Worm (Caenorhabditis elegans) whole organism, L1 larva: ENCODE measurements around the gene alg-4.

Source experiments
- C16A3.4 ChIP-seq: fragments of 150-350 bp; optimal IDR thresholded peaks from 2 replicates; lab custom pipeline; 2014; ENCODE audit warnings: missing biosample characterization, missing genetic modification characterization
- F16B12.6 ChIP-seq: fragments of 150-350 bp; optimal IDR thresholded peaks from 2 replicates; lab custom pipeline; 2014; ENCODE audit warnings: missing biosample characterization, missing genetic modification characterization
- Y116A8C.19 ChIP-seq: sonication (generic microtip); optimal IDR thresholded peaks from 2 replicates; lab custom pipeline; 2016; ENCODE audit warnings: missing compliant biosample characterization, missing genetic modification characterization, borderline replicate concordance
- aha-1 ChIP-seq: fragments of 150-350 bp; optimal IDR thresholded peaks from 2 replicates; lab custom pipeline; 2014; ENCODE audit warnings: missing biosample characterization, missing genetic modification characterization
- alr-1 ChIP-seq: fragments of 200-800 bp; sonication (Bioruptor generic); optimal IDR thresholded peaks from 2 replicates; lab custom pipeline; 2018; ENCODE audit warnings: borderline replicate concordance, mild to moderate bottlenecking, missing genetic modification characterization, missing compliant biosample characterization
- aly-2 ChIP-seq: fragments of 150-350 bp; optimal IDR thresholded peaks from 2 replicates; lab custom pipeline; 2014; ENCODE audit warnings: missing biosample characterization, missing genetic modification characterization
- ama-1 ChIP-seq: fragments of 150-350 bp; optimal IDR thresholded peaks from 2 replicates; lab custom pipeline; 2014
- ceh-8 ChIP-seq: fragments of 200-800 bp; sonication (Bioruptor generic); optimal IDR thresholded peaks from 2 replicates; lab custom pipeline; 2018; ENCODE audit warnings: mild to moderate bottlenecking, missing genetic modification characterization, moderate library complexity, missing compliant biosample characterization
- ceh-88 ChIP-seq: fragments of 200-800 bp; sonication (Bioruptor generic); IDR thresholded peaks from 2 replicates; pipeline ENCODE4 v1.3.6; 2022; ENCODE audit warnings: missing genetic modification characterization, missing compliant biosample characterization
- ceh-90 ChIP-seq: sonication (generic microtip); optimal IDR thresholded peaks from 2 replicates; lab custom pipeline; 2016; ENCODE audit warnings: missing genetic modification characterization, missing compliant biosample characterization
- dpl-1 ChIP-seq, 3 experiments: fragments of 150-350 bp in 2 of 3; sonication (generic microtip) in 1 of 3; optimal IDR thresholded peaks; 2 replicates each; lab custom pipeline; 2014 to 2017; ENCODE audit warnings: missing biosample characterization in 3 of 3, missing genetic modification characterization in 3 of 3, missing genetic modification reagents in 3 of 3
- dsc-1 ChIP-seq: sonication (generic microtip); optimal IDR thresholded peaks from 2 replicates; lab custom pipeline; 2016; ENCODE audit warnings: mild to moderate bottlenecking, missing genetic modification characterization, missing compliant biosample characterization
- egl-13 ChIP-seq: sonication (generic microtip); optimal IDR thresholded peaks from 2 replicates; lab custom pipeline; 2016; ENCODE audit warnings: missing genotype, missing genetic modification reagents, missing genetic modification characterization, missing compliant biosample characterization
- egl-27 ChIP-seq, 2 experiments: fragments of 150-350 bp in 1 of 2; sonication (generic microtip); optimal IDR thresholded peaks; 3 replicates each; lab custom pipeline; 2017 to 2018; ENCODE audit warnings: missing biosample characterization in 2 of 2, missing genetic modification characterization in 2 of 2, missing genetic modification reagents in 2 of 2
- elt-2 ChIP-seq: sonication (generic microtip); optimal IDR thresholded peaks from 2 replicates; lab custom pipeline; 2016; ENCODE audit warnings: missing genetic modification characterization, mild to moderate bottlenecking, inconsistent platforms, missing compliant biosample characterization, missing genetic modification reagents
- ets-5 ChIP-seq: fragments of 200-800 bp; sonication (Bioruptor generic); IDR thresholded peaks from 2 replicates; pipeline ENCODE4 v1.3.6; 2022; ENCODE audit warnings: missing genetic modification characterization, missing compliant biosample characterization
- fkh-10 ChIP-seq: sonication (generic microtip); optimal IDR thresholded peaks from 2 replicates; lab custom pipeline; 2017; ENCODE audit warnings: missing biosample characterization, missing genetic modification reagents, missing genetic modification characterization
- fos-1 ChIP-seq: fragments of 150-350 bp; optimal IDR thresholded peaks from 2 replicates; lab custom pipeline; 2014; ENCODE audit warnings: missing biosample characterization, missing genetic modification characterization
- grh-1 ChIP-seq: fragments of 200-800 bp; sonication (Bioruptor generic); IDR thresholded peaks from 2 replicates; pipeline ENCODE4 v1.3.6; 2022; ENCODE audit warnings: missing genetic modification reagents, missing genetic modification characterization, missing compliant biosample characterization
- hlh-4 ChIP-seq: sonication (generic microtip); optimal IDR thresholded peaks from 2 replicates; lab custom pipeline; 2016; ENCODE audit warnings: mild to moderate bottlenecking, missing genetic modification characterization, missing compliant biosample characterization
- hpl-2 ChIP-seq: fragments of 150-350 bp; optimal IDR thresholded peaks from 2 replicates; lab custom pipeline; 2014; ENCODE audit warnings: missing biosample characterization, missing genetic modification reagents, missing genetic modification characterization
- irx-1 ChIP-seq: sonication (generic microtip); optimal IDR thresholded peaks from 2 replicates; lab custom pipeline; 2016; ENCODE audit warnings: missing genetic modification characterization, missing compliant biosample characterization
- isw-1 ChIP-seq: fragments of 200-800 bp; sonication (Bioruptor generic); IDR thresholded peaks from 2 replicates; pipeline ENCODE4 v1.3.6; 2022; ENCODE audit warnings: missing genetic modification characterization, missing compliant biosample characterization
- lin-13 ChIP-seq: fragments of 150-350 bp; optimal IDR thresholded peaks from 2 replicates; lab custom pipeline; 2014; ENCODE audit warnings: missing biosample characterization, missing genetic modification reagents, missing genetic modification characterization
- lin-15B ChIP-seq: fragments of 150-350 bp; sonication (generic microtip); optimal IDR thresholded peaks from 3 replicates; lab custom pipeline; 2014; ENCODE audit warnings: missing biosample characterization, missing genetic modification characterization
- lin-35 ChIP-seq, 2 experiments: fragments of 150-350 bp; optimal IDR thresholded peaks; 2 replicates each; lab custom pipeline; 2014; ENCODE audit warnings: missing biosample characterization in 2 of 2, missing genetic modification characterization in 2 of 2, missing genetic modification reagents in 2 of 2
- lin-39 ChIP-seq: fragments of 150-350 bp; optimal IDR thresholded peaks from 2 replicates; lab custom pipeline; 2014; ENCODE audit warnings: missing biosample characterization, missing genetic modification reagents, missing genetic modification characterization
- lir-3 ChIP-seq: sonication (generic microtip); optimal IDR thresholded peaks from 2 replicates; lab custom pipeline; 2016; ENCODE audit warnings: mild to moderate bottlenecking, missing genetic modification characterization, moderate library complexity, missing compliant biosample characterization; ENCODE audit not compliant: poor library complexity
- mdl-1 ChIP-seq, 2 experiments: fragments of 150-350 bp; optimal IDR thresholded peaks; 2 replicates each; lab custom pipeline; 2014 to 2017; ENCODE audit warnings: missing biosample characterization in 2 of 2, missing genetic modification characterization in 2 of 2, inconsistent platforms in 1 of 2
- mef-2 ChIP-seq: fragments of 150-350 bp; optimal IDR thresholded peaks from 2 replicates; lab custom pipeline; 2014; ENCODE audit warnings: missing biosample characterization, missing genetic modification characterization
- mep-1 ChIP-seq: fragments of 150-350 bp; optimal IDR thresholded peaks from 2 replicates; lab custom pipeline; 2014; ENCODE audit warnings: missing biosample characterization, missing genetic modification characterization
- nhr-12 ChIP-seq: sonication (generic microtip); optimal IDR thresholded peaks from 2 replicates; lab custom pipeline; 2017; ENCODE audit warnings: missing biosample characterization, missing genetic modification characterization
- nhr-19 ChIP-seq: fragments of 200-800 bp; sonication (Bioruptor generic); conservative IDR thresholded peaks from 2 replicates; pipeline ENCODE4 v1.3.6; 2022; ENCODE audit warnings: missing genetic modification characterization, missing compliant biosample characterization
- nhr-20 ChIP-seq: sonication (generic microtip); optimal IDR thresholded peaks from 2 replicates; lab custom pipeline; 2016; ENCODE audit warnings: mild to moderate bottlenecking, missing genetic modification characterization, missing compliant biosample characterization
- nhr-237 ChIP-seq: fragments of 150-350 bp; optimal IDR thresholded peaks from 2 replicates; lab custom pipeline; 2014; ENCODE audit warnings: missing biosample characterization, missing genetic modification characterization
- nhr-28 ChIP-seq: fragments of 150-350 bp; optimal IDR thresholded peaks from 2 replicates; lab custom pipeline; 2014; ENCODE audit warnings: missing biosample characterization, missing genetic modification characterization
- nhr-84 ChIP-seq: sonication (generic microtip); optimal IDR thresholded peaks from 2 replicates; lab custom pipeline; 2017; ENCODE audit warnings: missing biosample characterization, missing genetic modification characterization
- nhr-85 ChIP-seq: sonication (generic microtip); peaks from one replicate; lab custom pipeline; 2016; ENCODE audit warnings: missing genetic modification characterization, inconsistent platforms, missing compliant biosample characterization
- nhr-90 ChIP-seq: sonication (generic microtip); optimal IDR thresholded peaks from 2 replicates; lab custom pipeline; 2016; ENCODE audit warnings: mild to moderate bottlenecking, missing genetic modification characterization, missing compliant biosample characterization; ENCODE audit not compliant: poor library complexity
- pag-3 ChIP-seq: sonication (generic microtip); optimal IDR thresholded peaks from 2 replicates; lab custom pipeline; 2017; ENCODE audit warnings: missing genetic modification characterization, mild to moderate bottlenecking, missing compliant biosample characterization, antibody characterized with exemption, borderline replicate concordance; ENCODE audit not compliant: insufficient read depth
- pax-3 ChIP-seq: fragments of 200-800 bp; sonication (Bioruptor generic); optimal IDR thresholded peaks from 2 replicates; lab custom pipeline; 2018; ENCODE audit warnings: mild to moderate bottlenecking, missing genetic modification characterization, moderate library complexity, missing compliant biosample characterization
- pqm-1 ChIP-seq: sonication (generic microtip); optimal IDR thresholded peaks from 3 replicates; lab custom pipeline; 2017; ENCODE audit warnings: missing biosample characterization, missing genetic modification characterization
- rnt-1 ChIP-seq: sonication (generic microtip); optimal IDR thresholded peaks from 2 replicates; lab custom pipeline; 2016; ENCODE audit warnings: mild to moderate bottlenecking, missing genetic modification characterization, moderate library complexity, missing compliant biosample characterization
- skn-1 ChIP-seq: fragments of 150-350 bp; optimal IDR thresholded peaks from 2 replicates; lab custom pipeline; 2014; ENCODE audit warnings: missing biosample characterization, missing genetic modification characterization
- snpc-4 ChIP-seq: fragments of 150-350 bp; optimal IDR thresholded peaks from 2 replicates; lab custom pipeline; 2014; ENCODE audit warnings: missing biosample characterization, missing genetic modification characterization
- sup-37 ChIP-seq: fragments of 200-800 bp; sonication (Bioruptor generic); optimal IDR thresholded peaks from 2 replicates; lab custom pipeline; 2018; ENCODE audit warnings: mild to moderate bottlenecking, missing genetic modification characterization, missing compliant biosample characterization
- tlp-1 ChIP-seq: fragments of 150-350 bp; optimal IDR thresholded peaks from 2 replicates; lab custom pipeline; 2014; ENCODE audit warnings: missing biosample characterization, missing genetic modification characterization
- unc-130 ChIP-seq: fragments of 150-350 bp; optimal IDR thresholded peaks from 2 replicates; lab custom pipeline; 2017; ENCODE audit warnings: missing biosample characterization, missing genetic modification characterization, inconsistent platforms
- unc-30 ChIP-seq: sonication (generic microtip); optimal IDR thresholded peaks from 2 replicates; lab custom pipeline; 2017; ENCODE audit warnings: missing biosample characterization, missing genetic modification characterization
- vab-15 ChIP-seq: sonication (generic microtip); optimal IDR thresholded peaks from 2 replicates; lab custom pipeline; 2017; ENCODE audit warnings: missing genotype, mild to moderate bottlenecking, missing genetic modification characterization, missing compliant biosample characterization
- xbp-1 ChIP-seq: sonication (generic microtip); optimal IDR thresholded peaks from 2 replicates; lab custom pipeline; 2016; ENCODE audit warnings: missing genetic modification characterization, missing compliant biosample characterization
- zag-1 ChIP-seq: fragments of 150-350 bp; optimal IDR thresholded peaks from 2 replicates; lab custom pipeline; 2014; ENCODE audit warnings: missing biosample characterization, missing genetic modification characterization
- zip-4 ChIP-seq: fragments of 200-800 bp; sonication (Bioruptor generic); optimal IDR thresholded peaks from 2 replicates; lab custom pipeline; 2018; ENCODE audit warnings: mild to moderate bottlenecking, missing genetic modification characterization, moderate library complexity, missing compliant biosample characterization
- ztf-4 ChIP-seq: fragments of 150-350 bp; optimal IDR thresholded peaks from 2 replicates; lab custom pipeline; 2014; ENCODE audit warnings: missing biosample characterization, missing genetic modification characterization

The alg-4 gene

DNA sequence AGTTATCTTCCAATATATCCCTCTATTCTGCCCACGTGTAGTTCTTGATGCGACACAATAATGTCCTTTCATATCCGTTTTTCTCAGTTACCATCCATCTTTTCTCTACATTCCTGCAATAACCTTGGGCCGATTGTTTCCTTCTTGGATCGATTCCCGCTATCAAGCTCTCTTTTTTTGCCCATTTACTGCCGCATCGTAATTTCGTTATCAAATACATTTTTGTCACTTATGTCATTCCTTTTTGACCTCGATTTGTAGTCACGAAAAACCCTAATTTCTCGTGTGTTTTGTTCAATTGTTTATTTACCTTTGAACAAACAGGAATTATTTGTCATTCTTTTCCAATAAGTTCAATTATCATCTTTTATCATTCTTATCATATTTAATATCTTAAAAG is 41.3 kb downstream of the alg-4 start (continued):
- TF ChIP-seq aha-1 (tag; lab: Kevin White, UChicago) (no peak), nhr-12 (no peak), lir-3 (tag; lab: Kevin White, UChicago) (no peak), Y116A8C.19 (tag; lab: Kevin White, UChicago) (no peak), aly-2 (tag; lab: Kevin White, UChicago) (no peak), nhr-28 (tag; lab: Kevin White, UChicago) (no peak), isw-1 (no peak), nhr-237 (no peak), tlp-1 (no peak), zag-1 (tag; lab: Kevin White, UChicago) (no peak), egl-13 (no peak), xbp-1 (tag; lab: Kevin White, UChicago) (no peak), nhr-19 (GFP tag; lab: Robert Waterston, UW) (no peak), ama-1 (lab: Kevin White, UChicago) (no peak), vab-15 (tag; lab: Kevin White, UChicago) (no peak), pax-3 (no peak), rnt-1 (tag; lab: Kevin White, UChicago) (no peak), egl-27 (tag; optimal IDR thresholded peaks at IDR 0.05; lab: Kevin White, UChicago) (peak in 1 of 2 experiments; percentile 29), pag-3 (tag; lab: Kevin White, UChicago) (peak; percentile 29), fkh-10 (GFP tag; lab: Kevin White, UChicago) (no peak), ceh-88 (GFP tag; lab: Robert Waterston, UW) (no peak), lin-39 (no peak), grh-1 (GFP tag; lab: Robert Waterston, UW) (no peak), irx-1 (no peak), mef-2 (tag; lab: Kevin White, UChicago) (no peak), ceh-90 (tag; lab: Kevin White, UChicago) (no peak), fos-1 (tag; lab: Kevin White, UChicago) (no peak), nhr-84 (tag; lab: Kevin White, UChicago) (no peak), lin-13 (GFP tag; lab: Kevin White, UChicago) (no peak), lin-15B (no peak), ztf-4 (tag; lab: Kevin White, UChicago) (no peak), zip-4 (no peak), unc-130 (no peak), skn-1 (tag; lab: Kevin White, UChicago) (no peak), pqm-1 (no peak), sup-37 (no peak), nhr-85 (tag; lab: Kevin White, UChicago) (peak; percentile 57), mdl-1 (tag; optimal IDR thresholded peaks at IDR 0.05; lab: Kevin White, UChicago) (no peak), ceh-8 (GFP tag; lab: Kevin White, UChicago) (no peak), snpc-4 (no peak), lin-35 (GFP tag; optimal IDR thresholded peaks at IDR 0.05; lab: Kevin White, UChicago) (peak in 1 of 2 experiments; percentile 20), C16A3.4 (tag; lab: Kevin White, UChicago) (no peak), nhr-20 (peak; percentile 60), F16B12.6 (tag; lab: Kevin White, UChicago) (no peak), hlh-4 (tag; lab: Kevin White, UChicago) (no peak), hpl-2 (GFP tag; lab: Kevin White, UChicago) (no peak), elt-2 (tag; lab: Kevin White, UChicago) (peak; percentile 1), alr-1 (tag; lab: Kevin White, UChicago) (no peak), dpl-1 (GFP tag; optimal IDR thresholded peaks at IDR 0.05; lab: Kevin White, UChicago) (no peak), ets-5 (no peak), dsc-1 (tag; lab: Kevin White, UChicago) (no peak), mep-1 (tag; lab: Kevin White, UChicago) (no peak), nhr-90 (tag; lab: Kevin White, UChicago) (peak; percentile 38), unc-30 (tag; lab: Kevin White, UChicago) (no peak)
